Worm (Caenorhabditis elegans) whole organism, young adult: ENCODE results near the gene dpm-3.

ENCODE experiments used
- F10E7.11 ChIP-seq: sonication (generic microtip); optimal IDR thresholded peaks from 2 replicates; lab custom pipeline; 2017; ENCODE audit warnings: mild to moderate bottlenecking, missing genetic modification characterization, moderate library complexity, missing compliant biosample characterization
- F37B4.10 ChIP-seq: fragments of 200-800 bp; sonication (Bioruptor generic); IDR thresholded peaks from 2 replicates; pipeline ENCODE4 v1.3.6; 2022; ENCODE audit warnings: missing genetic modification characterization, missing compliant biosample characterization
- F57C9.4 ChIP-seq: sonication (generic microtip); optimal IDR thresholded peaks from 2 replicates; lab custom pipeline; 2017; ENCODE audit warnings: mild to moderate bottlenecking, missing genetic modification characterization, missing compliant biosample characterization
- K11D2.4 ChIP-seq: fragments of 200-800 bp; sonication (Bioruptor generic); IDR thresholded peaks from 2 replicates; pipeline ENCODE4 v1.3.6; 2022; ENCODE audit warnings: missing genetic modification reagents, missing genetic modification characterization, missing compliant biosample characterization
- K12H6.12 ChIP-seq: fragments of 200-800 bp; sonication (Bioruptor generic); optimal IDR thresholded peaks from 2 replicates; lab custom pipeline; 2018; ENCODE audit warnings: mild to moderate bottlenecking, missing genetic modification characterization, missing compliant biosample characterization
- Y56A3A.18 ChIP-seq: fragments of 200-800 bp; sonication (Bioruptor generic); IDR thresholded peaks from 2 replicates; pipeline ENCODE4 v1.3.6; 2022; ENCODE audit warnings: missing genetic modification reagents, missing genetic modification characterization, missing compliant biosample characterization
- ZK185.1 ChIP-seq: sonication (generic microtip); optimal IDR thresholded peaks from 2 replicates; lab custom pipeline; 2016; ENCODE audit warnings: mild to moderate bottlenecking, missing genetic modification characterization, missing compliant biosample characterization; ENCODE audit not compliant: poor library complexity, severe bottlenecking
- atf-7 ChIP-seq: sonication (generic microtip); optimal IDR thresholded peaks from 2 replicates; lab custom pipeline; 2017; ENCODE audit warnings: mild to moderate bottlenecking, missing genetic modification characterization, missing compliant biosample characterization
- athp-1 ChIP-seq: sonication (generic microtip); optimal IDR thresholded peaks from 2 replicates; lab custom pipeline; 2017; ENCODE audit warnings: mild to moderate bottlenecking, missing genetic modification characterization, missing compliant biosample characterization
- attf-3 ChIP-seq: fragments of 200-800 bp; sonication (Bioruptor generic); conservative IDR thresholded peaks from 2 replicates; pipeline ENCODE4 v1.3.6; 2022; ENCODE audit warnings: missing genetic modification reagents, missing genetic modification characterization, missing compliant biosample characterization
- attf-5 ChIP-seq: fragments of 200-800 bp; sonication (Bioruptor generic); optimal IDR thresholded peaks from 2 replicates; lab custom pipeline; 2018; ENCODE audit warnings: mild to moderate bottlenecking, missing genetic modification characterization, missing compliant biosample characterization
- bed-2 ChIP-seq: fragments of 200-800 bp; sonication (Bioruptor generic); IDR thresholded peaks from 2 replicates; pipeline ENCODE4 v1.3.6; 2022; ENCODE audit warnings: missing genetic modification reagents, missing genetic modification characterization, missing compliant biosample characterization
- ccch-3 ChIP-seq: fragments of 200-800 bp; sonication (Bioruptor generic); optimal IDR thresholded peaks from 2 replicates; lab custom pipeline; 2018; ENCODE audit warnings: mild to moderate bottlenecking, missing genetic modification characterization, missing compliant biosample characterization
- cebp-2 ChIP-seq: fragments of 200-800 bp; sonication (Bioruptor generic); IDR thresholded peaks from 2 replicates; pipeline ENCODE4 v1.3.6; 2022; ENCODE audit warnings: missing genetic modification characterization, missing compliant biosample characterization
- ceh-100 ChIP-seq: fragments of 200-800 bp; sonication (Bioruptor generic); IDR thresholded peaks from 2 replicates; pipeline ENCODE4 v1.3.6; 2022; ENCODE audit warnings: missing genetic modification reagents, missing genetic modification characterization, missing compliant biosample characterization
- ceh-27 ChIP-seq: fragments of 200-800 bp; sonication (Bioruptor generic); optimal IDR thresholded peaks from 2 replicates; lab custom pipeline; 2018; ENCODE audit warnings: mild to moderate bottlenecking, missing genetic modification characterization, moderate library complexity, missing compliant biosample characterization
- ceh-40 ChIP-seq: fragments of 200-800 bp; sonication (Bioruptor generic); IDR thresholded peaks from 2 replicates; pipeline ENCODE4 v1.3.6; 2022; ENCODE audit warnings: missing genetic modification characterization, missing compliant biosample characterization
- chd-7 ChIP-seq: sonication (generic microtip); optimal IDR thresholded peaks from 2 replicates; lab custom pipeline; 2016; ENCODE audit warnings: mild to moderate bottlenecking, missing genetic modification characterization, moderate library complexity, missing compliant biosample characterization
- dox-1 ChIP-seq: fragments of 200-800 bp; sonication (Bioruptor generic); IDR thresholded peaks from 2 replicates; pipeline ENCODE4 v1.3.6; 2022; ENCODE audit warnings: missing genetic modification reagents, missing genetic modification characterization, missing compliant biosample characterization
- dpff-1 ChIP-seq: sonication (generic microtip); optimal IDR thresholded peaks from 2 replicates; lab custom pipeline; 2017; ENCODE audit warnings: mild to moderate bottlenecking, missing genetic modification characterization, missing compliant biosample characterization
- dpl-1 ChIP-seq: fragments of 150-350 bp; optimal IDR thresholded peaks from 2 replicates; lab custom pipeline; 2014; ENCODE audit warnings: missing biosample characterization, missing genetic modification reagents, missing genetic modification characterization
- efl-1 ChIP-seq: fragments of 150-350 bp; optimal IDR thresholded peaks from 2 replicates; lab custom pipeline; 2014; ENCODE audit warnings: missing biosample characterization, missing genetic modification reagents, missing genetic modification characterization
- egl-18 ChIP-seq: fragments of 200-800 bp; sonication (Bioruptor generic); IDR thresholded peaks from 2 replicates; pipeline ENCODE4 v1.3.6; 2022; ENCODE audit warnings: missing genetic modification reagents, missing genetic modification characterization, missing compliant biosample characterization
- hmg-20 ChIP-seq: fragments of 200-800 bp; sonication (Bioruptor generic); IDR thresholded peaks from 2 replicates; pipeline ENCODE4 v1.3.6; 2022; ENCODE audit warnings: missing genetic modification reagents, missing genetic modification characterization, missing compliant biosample characterization
- hsf-1 ChIP-seq: fragments of 200-800 bp; sonication (Bioruptor generic); IDR thresholded peaks from 2 replicates; pipeline ENCODE4 v1.3.6; 2022; ENCODE audit warnings: missing genetic modification reagents, missing genetic modification characterization, missing compliant biosample characterization
- lin-35 ChIP-seq, 3 experiments: fragments of 150-350 bp in 2 of 3; sonication (generic microtip) in 1 of 3; optimal IDR thresholded peaks; 2 replicates each; lab custom pipeline; 2014 to 2018; ENCODE audit warnings: missing biosample characterization in 3 of 3, missing genetic modification characterization in 3 of 3, missing genetic modification reagents in 3 of 3
- lin-40 ChIP-seq: sonication (generic microtip); optimal IDR thresholded peaks from 2 replicates; lab custom pipeline; 2016; ENCODE audit warnings: missing genetic modification characterization, mild to moderate bottlenecking, missing compliant biosample characterization, missing genotype, missing genetic modification reagents
- lin-54 ChIP-seq: fragments of 200-800 bp; sonication (Bioruptor generic); optimal IDR thresholded peaks from 2 replicates; lab custom pipeline; 2018; ENCODE audit warnings: mild to moderate bottlenecking, missing genetic modification characterization, missing compliant biosample characterization
- madf-10 ChIP-seq: sonication (generic microtip); optimal IDR thresholded peaks from 2 replicates; lab custom pipeline; 2016; ENCODE audit warnings: mild to moderate bottlenecking, missing genetic modification characterization, missing compliant biosample characterization
- madf-6 ChIP-seq: fragments of 200-800 bp; sonication (Bioruptor generic); IDR thresholded peaks from 2 replicates; pipeline ENCODE4 v1.3.6; 2022; ENCODE audit warnings: missing genetic modification reagents, missing genetic modification characterization, missing compliant biosample characterization
- nhr-120 ChIP-seq: fragments of 200-800 bp; sonication (Bioruptor generic); IDR thresholded peaks from 2 replicates; pipeline ENCODE4 v1.3.6; 2022; ENCODE audit warnings: missing genetic modification characterization, missing compliant biosample characterization
- nhr-179 ChIP-seq: sonication (generic microtip); optimal IDR thresholded peaks from 2 replicates; lab custom pipeline; 2016; ENCODE audit warnings: mild to moderate bottlenecking, missing genetic modification characterization, missing compliant biosample characterization
- nhr-80 ChIP-seq: sonication (generic microtip); optimal IDR thresholded peaks from 2 replicates; lab custom pipeline; 2016; ENCODE audit warnings: missing genetic modification characterization, missing compliant biosample characterization
- pbrm-1 ChIP-seq: fragments of 200-800 bp; sonication (Bioruptor generic); IDR thresholded peaks from 2 replicates; pipeline ENCODE4 v1.3.6; 2022; ENCODE audit warnings: missing genetic modification reagents, missing genetic modification characterization, missing compliant biosample characterization
- repo-1 ChIP-seq: sonication (generic microtip); optimal IDR thresholded peaks from 2 replicates; lab custom pipeline; 2017; ENCODE audit warnings: mild to moderate bottlenecking, missing genetic modification characterization, missing compliant biosample characterization
- sea-2 ChIP-seq: fragments of 200-800 bp; sonication (Bioruptor generic); IDR thresholded peaks from 2 replicates; pipeline ENCODE4 v1.3.6; 2022; ENCODE audit warnings: missing genetic modification characterization, missing compliant biosample characterization
- snpc-1.1 ChIP-seq: sonication (generic microtip); optimal IDR thresholded peaks from 2 replicates; lab custom pipeline; 2017; ENCODE audit warnings: missing genetic modification characterization, mild to moderate bottlenecking, missing compliant biosample characterization, antibody characterized with exemption, moderate library complexity, missing genotype, missing genetic modification reagents; ENCODE audit not compliant: insufficient read depth
- snpc-1.3 ChIP-seq: sonication (generic microtip); optimal IDR thresholded peaks from 2 replicates; lab custom pipeline; 2017; ENCODE audit warnings: missing genetic modification characterization, mild to moderate bottlenecking, missing compliant biosample characterization, antibody characterized with exemption, moderate library complexity, missing genotype, missing genetic modification reagents; ENCODE audit not compliant: insufficient read depth
- snpc-3.4 ChIP-seq: sonication (generic microtip); optimal IDR thresholded peaks from 2 replicates; lab custom pipeline; 2017; ENCODE audit warnings: missing genetic modification characterization, mild to moderate bottlenecking, missing compliant biosample characterization, antibody characterized with exemption, moderate library complexity, missing genotype, missing genetic modification reagents
- sptf-2 ChIP-seq: fragments of 200-800 bp; sonication (Bioruptor generic); optimal IDR thresholded peaks from 2 replicates; lab custom pipeline; 2018; ENCODE audit warnings: mild to moderate bottlenecking, missing genetic modification characterization, missing compliant biosample characterization
- tbx-9 ChIP-seq: sonication (generic microtip); optimal IDR thresholded peaks from 2 replicates; lab custom pipeline; 2016; ENCODE audit warnings: borderline replicate concordance, missing genetic modification characterization, inconsistent platforms, missing compliant biosample characterization
- tlf-1 ChIP-seq: fragments of 200-800 bp; sonication (Bioruptor generic); optimal IDR thresholded peaks from 2 replicates; lab custom pipeline; 2018; ENCODE audit warnings: mild to moderate bottlenecking, missing genetic modification characterization, missing compliant biosample characterization
- unc-62 ChIP-seq: fragments of 150-350 bp; optimal IDR thresholded peaks from 2 replicates; lab custom pipeline; 2014; ENCODE audit warnings: missing biosample characterization, missing genetic modification reagents, missing genetic modification characterization
- zfh-2 ChIP-seq: fragments of 200-800 bp; sonication (Bioruptor generic); conservative IDR thresholded peaks from 2 replicates; pipeline ENCODE4 v1.3.6; 2022; ENCODE audit warnings: missing genetic modification reagents, missing genetic modification characterization, missing compliant biosample characterization
- ztf-18 ChIP-seq: sonication (generic microtip); optimal IDR thresholded peaks from 2 replicates; lab custom pipeline; 2016; ENCODE audit warnings: missing genotype, mild to moderate bottlenecking, missing genetic modification characterization, missing compliant biosample characterization
- ztf-28 ChIP-seq: fragments of 200-800 bp; sonication (Bioruptor generic); IDR thresholded peaks from 2 replicates; pipeline ENCODE4 v1.3.6; 2022; ENCODE audit warnings: missing genetic modification reagents, missing genetic modification characterization, missing compliant biosample characterization
- ztf-3 ChIP-seq: fragments of 200-800 bp; sonication (Bioruptor generic); optimal IDR thresholded peaks from 2 replicates; lab custom pipeline; 2018; ENCODE audit warnings: mild to moderate bottlenecking, missing genetic modification characterization, missing compliant biosample characterization

dpm-3 gene

ce11 chrIV:12417536-12418195 lies 26.3 kb downstream of the dpm-3 start, which contains the start of gene F08G5.3 (continued):
- TF ChIP-seq repo-1 (tag; lab: Kevin White, UChicago), result peak; percentile 24
- TF ChIP-seq nhr-120 (GFP tag; lab: Robert Waterston, UW), result no peak
- TF ChIP-seq snpc-3.4 (tag; lab: Kevin White, UChicago), result peak; percentile 71
- 0 out of 2 replicates have a peak, but pooled peaks have one; percentile 62 for TF ChIP-seq Y56A3A.18 (GFP tag; lab: Robert Waterston, UW)
- TF ChIP-seq tbx-9 (tag; lab: Kevin White, UChicago), result no peak
- TF ChIP-seq unc-62, result no peak
- TF ChIP-seq nhr-179 (tag; lab: Kevin White, UChicago), result no peak
- TF ChIP-seq ztf-3, result no peak
- TF ChIP-seq ztf-18 (tag; lab: Kevin White, UChicago), result peak; percentile 66
- TF ChIP-seq ZK185.1 (tag; lab: Kevin White, UChicago), result peak; percentile 63
- no peak for TF ChIP-seq K11D2.4 (GFP tag; lab: Robert Waterston, UW)
- TF ChIP-seq lin-54 (GFP tag; lab: Kevin White, UChicago), result peak; percentile 60
- peak; percentile 90; the same call in 1 of the 2 replicates for TF ChIP-seq cebp-2 (GFP tag; lab: Robert Waterston, UW)
- peak; percentile 23 for TF ChIP-seq nhr-80 (tag; lab: Kevin White, UChicago)
- peak; percentile 21 for TF ChIP-seq K12H6.12
- TF ChIP-seq efl-1, result no peak
- TF ChIP-seq hsf-1 (GFP tag; lab: Robert Waterston, UW), result peak; percentile 57; the same call in 1 of the 2 replicates
- peak; percentile 43; the same call in 1 of the 2 replicates for TF ChIP-seq madf-6 (GFP tag; lab: Robert Waterston, UW)
- no peak for TF ChIP-seq bed-2 (GFP tag; lab: Robert Waterston, UW)
- peak; percentile 74 for TF ChIP-seq dox-1 (GFP tag; lab: Robert Waterston, UW)
- TF ChIP-seq zfh-2 (GFP tag; lab: Robert Waterston, UW), result no peak
- peak; percentile 66; the same call in 1 of the 2 replicates for TF ChIP-seq ztf-28 (GFP tag; lab: Robert Waterston, UW)
- TF ChIP-seq tlf-1 (GFP tag; lab: Kevin White, UChicago), result peak; percentile 48
- peak; percentile 47 for TF ChIP-seq chd-7 (tag; lab: Kevin White, UChicago)
- TF ChIP-seq ccch-3 (GFP tag; lab: Kevin White, UChicago), result no peak
- peak; percentile 46 for TF ChIP-seq ceh-27
- TF ChIP-seq ceh-100 (GFP tag; lab: Robert Waterston, UW), result 0 out of 2 replicates have a peak, but pooled peaks have one; percentile 28
- peak; percentile 63 for TF ChIP-seq attf-5 (GFP tag; lab: Kevin White, UChicago)
- TF ChIP-seq athp-1, result peak; percentile 58
- 0 out of 2 replicates have a peak, but pooled peaks have one; percentile 59 for TF ChIP-seq F37B4.10 (GFP tag; lab: Robert Waterston, UW)
- TF ChIP-seq ceh-40 (GFP tag; lab: Robert Waterston, UW), result 0 out of 2 replicates have a peak, but pooled peaks have one; percentile 64
- peak; percentile 42; the same call in 1 of the 2 replicates for TF ChIP-seq attf-3 (GFP tag; lab: Robert Waterston, UW)
- TF ChIP-seq F57C9.4 (tag; lab: Kevin White, UChicago), result no peak
- TF ChIP-seq atf-7 (tag; lab: Kevin White, UChicago), result no peak

- TF ChIP-seq lin-40 (tag; lab: Kevin White, UChicago), result no peak
- no peak for TF ChIP-seq lin-35 (GFP tag; optimal IDR thresholded peaks at IDR 0.05; lab: Kevin White, UChicago)
- TF ChIP-seq pbrm-1 (GFP tag; lab: Robert Waterston, UW), result no peak
- TF ChIP-seq ZK185.1 (tag; lab: Kevin White, UChicago), result no peak
- TF ChIP-seq egl-18 (GFP tag; lab: Robert Waterston, UW), result no peak
- TF ChIP-seq dpff-1, result no peak
- TF ChIP-seq snpc-1.1 (tag; lab: Kevin White, UChicago), result no peak
- TF ChIP-seq dpl-1 (GFP tag; lab: Kevin White, UChicago), result no peak
- no peak for TF ChIP-seq madf-10 (tag; lab: Kevin White, UChicago)
- TF ChIP-seq sea-2 (GFP tag; lab: Robert Waterston, UW), result no peak
- no peak for TF ChIP-seq F10E7.11 (tag; lab: Kevin White, UChicago)
- no peak for TF ChIP-seq hmg-20 (GFP tag; lab: Robert Waterston, UW)
- TF ChIP-seq bed-2 (GFP tag; lab: Robert Waterston, UW), result no peak
- TF ChIP-seq ceh-27, result no peak
- no peak for TF ChIP-seq sptf-2 (GFP tag; lab: Kevin White, UChicago)
- TF ChIP-seq snpc-1.3 (tag; lab: Kevin White, UChicago), result no peak
- TF ChIP-seq tbx-9 (tag; lab: Kevin White, UChicago), result no peak
Measured at ce11 chrIV:12419291-12419690, 27.9 kb downstream of the dpm-3 start.
